Worm (Caenorhabditis elegans) whole organism, L2 larva: Measurements from ENCODE around the gene pgph-3.

ENCODE experiments used
- C34F6.9 ChIP-seq: fragments of 150-350 bp; optimal IDR thresholded peaks from 2 replicates; lab custom pipeline; 2014; ENCODE audit warnings: missing biosample characterization, missing genetic modification characterization
- F13H6.1 ChIP-seq: sonication (generic microtip); optimal IDR thresholded peaks from 2 replicates; lab custom pipeline; 2016; ENCODE audit warnings: missing genetic modification characterization, missing compliant biosample characterization
- R02D3.7 ChIP-seq: fragments of 150-350 bp; optimal IDR thresholded peaks from 2 replicates; lab custom pipeline; 2014; ENCODE audit warnings: missing biosample characterization, missing genetic modification characterization
- Y55F3AM.14 ChIP-seq: fragments of 200-800 bp; sonication (Bioruptor generic); optimal IDR thresholded peaks from 2 replicates; lab custom pipeline; 2018; ENCODE audit warnings: mild to moderate bottlenecking, missing genetic modification characterization, missing compliant biosample characterization
- alr-1 ChIP-seq: fragments of 150-350 bp; optimal IDR thresholded peaks from 2 replicates; lab custom pipeline; 2014; ENCODE audit warnings: missing biosample characterization, missing genetic modification characterization
- ama-1 ChIP-seq: fragments of 150-350 bp; optimal IDR thresholded peaks from 2 replicates; lab custom pipeline; 2018; ENCODE audit warnings: inconsistent platforms
- blmp-1 ChIP-seq: sonication (generic microtip); optimal IDR thresholded peaks from 2 replicates; lab custom pipeline; 2017; ENCODE audit warnings: missing genetic modification characterization, mild to moderate bottlenecking, missing compliant biosample characterization, antibody characterized with exemption, moderate library complexity; ENCODE audit not compliant: insufficient read depth
- ceh-16 ChIP-seq: fragments of 150-350 bp; optimal IDR thresholded peaks from 2 replicates; lab custom pipeline; 2014; ENCODE audit warnings: missing biosample characterization, missing genetic modification characterization
- ceh-82 ChIP-seq: fragments of 150-350 bp; optimal IDR thresholded peaks from 2 replicates; lab custom pipeline; 2014; ENCODE audit warnings: missing biosample characterization, missing genetic modification characterization
- crh-2 ChIP-seq: sonication (generic microtip); optimal IDR thresholded peaks from 2 replicates; lab custom pipeline; 2017; ENCODE audit warnings: missing biosample characterization, missing genetic modification characterization
- dmd-4 ChIP-seq: sonication (generic microtip); optimal IDR thresholded peaks from 2 replicates; lab custom pipeline; 2017; ENCODE audit warnings: missing biosample characterization, missing genetic modification characterization
- egl-27 ChIP-seq: sonication (generic microtip); optimal IDR thresholded peaks from 3 replicates; lab custom pipeline; 2017; ENCODE audit warnings: missing biosample characterization, missing genetic modification reagents, missing genetic modification characterization
- elt-1 ChIP-seq: fragments of 150-350 bp; optimal IDR thresholded peaks from 2 replicates; lab custom pipeline; 2014; ENCODE audit warnings: missing biosample characterization, missing genetic modification characterization
- elt-3 ChIP-seq: sonication (generic microtip); optimal IDR thresholded peaks from 2 replicates; lab custom pipeline; 2017; ENCODE audit warnings: missing biosample characterization, missing genetic modification characterization
- fos-1 ChIP-seq: fragments of 150-350 bp; optimal IDR thresholded peaks from 2 replicates; lab custom pipeline; 2014; ENCODE audit warnings: missing biosample characterization, missing genetic modification characterization
- lin-13 ChIP-seq: fragments of 150-350 bp; optimal IDR thresholded peaks from 2 replicates; lab custom pipeline; 2014; ENCODE audit warnings: missing biosample characterization, missing genetic modification reagents, missing genetic modification characterization
- lin-39 ChIP-seq: fragments of 150-350 bp; optimal IDR thresholded peaks from 2 replicates; lab custom pipeline; 2014; ENCODE audit warnings: missing biosample characterization, missing genetic modification reagents, missing genetic modification characterization
- lsy-2 ChIP-seq, 2 experiments: fragments of 150-350 bp in 1 of 2; sonication (generic microtip) in 1 of 2; optimal IDR thresholded peaks; 2 replicates each; lab custom pipeline; 2014 to 2017; ENCODE audit warnings: missing biosample characterization in 2 of 2, missing genetic modification characterization in 2 of 2
- mab-5 ChIP-seq: fragments of 150-350 bp; optimal IDR thresholded peaks from 2 replicates; lab custom pipeline; 2014; ENCODE audit warnings: missing biosample characterization, missing genetic modification characterization
- mbf-1 ChIP-seq: sonication (generic microtip); optimal IDR thresholded peaks from 2 replicates; lab custom pipeline; 2017; ENCODE audit warnings: missing biosample characterization, missing genetic modification characterization
- nhr-10 ChIP-seq: sonication (generic microtip); optimal IDR thresholded peaks from 2 replicates; lab custom pipeline; 2017; ENCODE audit warnings: missing biosample characterization, missing genetic modification characterization
- nhr-11 ChIP-seq: fragments of 150-350 bp; optimal IDR thresholded peaks from 2 replicates; lab custom pipeline; 2014; ENCODE audit warnings: missing biosample characterization, missing genetic modification characterization
- nhr-129 ChIP-seq: fragments of 150-350 bp; optimal IDR thresholded peaks from 2 replicates; lab custom pipeline; 2014; ENCODE audit warnings: missing biosample characterization, missing genetic modification characterization
- nhr-21 ChIP-seq: fragments of 150-350 bp; optimal IDR thresholded peaks from 2 replicates; lab custom pipeline; 2014; ENCODE audit warnings: missing biosample characterization, missing genetic modification characterization
- nhr-237 ChIP-seq: fragments of 150-350 bp; optimal IDR thresholded peaks from 2 replicates; lab custom pipeline; 2014; ENCODE audit warnings: missing biosample characterization, missing genetic modification characterization
- nhr-6 ChIP-seq: fragments of 150-350 bp; optimal IDR thresholded peaks from 2 replicates; lab custom pipeline; 2014; ENCODE audit warnings: missing biosample characterization, missing genetic modification characterization
- nhr-77 ChIP-seq: fragments of 150-350 bp; optimal IDR thresholded peaks from 2 replicates; lab custom pipeline; 2014; ENCODE audit warnings: missing biosample characterization, missing genetic modification characterization
- peb-1 ChIP-seq: fragments of 150-350 bp; optimal IDR thresholded peaks from 2 replicates; lab custom pipeline; 2014; ENCODE audit warnings: missing biosample characterization, missing genetic modification characterization
- skn-1 ChIP-seq: sonication (generic microtip); optimal IDR thresholded peaks from 2 replicates; lab custom pipeline; 2017; ENCODE audit warnings: missing biosample characterization, missing genetic modification characterization
- sma-3 ChIP-seq: sonication (generic microtip); optimal IDR thresholded peaks from 2 replicates; lab custom pipeline; 2016; ENCODE audit warnings: missing genetic modification reagents, missing genetic modification characterization, missing compliant biosample characterization
- snpc-4 ChIP-seq: fragments of 150-350 bp; optimal IDR thresholded peaks from 2 replicates; lab custom pipeline; 2014; ENCODE audit warnings: missing biosample characterization, missing genetic modification characterization
- unc-39 ChIP-seq: fragments of 150-350 bp; optimal IDR thresholded peaks from 2 replicates; lab custom pipeline; 2014; ENCODE audit warnings: missing biosample characterization, missing genetic modification characterization
- unc-55 ChIP-seq: fragments of 150-350 bp; sonication (generic microtip); optimal IDR thresholded peaks from 3 replicates; lab custom pipeline; 2014; ENCODE audit warnings: missing biosample characterization, missing genetic modification reagents, missing genetic modification characterization
- unc-62 ChIP-seq: fragments of 150-350 bp; optimal IDR thresholded peaks from 2 replicates; lab custom pipeline; 2014; ENCODE audit warnings: missing biosample characterization, missing genetic modification reagents, missing genetic modification characterization
- zag-1 ChIP-seq: fragments of 150-350 bp; optimal IDR thresholded peaks from 2 replicates; lab custom pipeline; 2014; ENCODE audit warnings: missing biosample characterization, missing genetic modification characterization
- ztf-1 ChIP-seq: fragments of 200-800 bp; sonication (Bioruptor generic); conservative IDR thresholded peaks from 2 replicates; pipeline ENCODE4 v1.3.6; 2022; ENCODE audit warnings: missing genetic modification characterization, missing compliant biosample characterization
- ztf-4 ChIP-seq: fragments of 150-350 bp; optimal IDR thresholded peaks from 2 replicates; lab custom pipeline; 2014; ENCODE audit warnings: missing biosample characterization, missing genetic modification characterization

The pgph-3 gene

ce11 chrV:5726463-5726862 is 37.2 kb downstream of the pgph-3 start, which contains the start of gene K09H11.4:
Gene K09H11.4 (minus strand): TSS chrV:5726563.
- TF ChIP-seq lsy-2 (tag; optimal IDR thresholded peaks at IDR 0.05; lab: Kevin White, UChicago) = no peak
- TF ChIP-seq nhr-21 = no peak
- no peak for TF ChIP-seq nhr-6
- TF ChIP-seq C34F6.9 (tag; lab: Kevin White, UChicago) = no peak
- no peak for TF ChIP-seq crh-2 (tag; lab: Kevin White, UChicago)
- TF ChIP-seq egl-27 (tag; lab: Kevin White, UChicago) = no peak
- TF ChIP-seq peb-1 (tag; lab: Kevin White, UChicago) = no peak
- no peak for TF ChIP-seq snpc-4 (tag; lab: Kevin White, UChicago)
- no peak for TF ChIP-seq blmp-1 (tag; lab: Kevin White, UChicago)
- no peak for TF ChIP-seq ztf-1 (GFP tag; lab: Robert Waterston, UW)
- TF ChIP-seq mbf-1 = no peak
- TF ChIP-seq nhr-129 (tag; lab: Kevin White, UChicago) = no peak
- no peak for TF ChIP-seq unc-39 (tag; lab: Kevin White, UChicago)
- no peak for TF ChIP-seq Y55F3AM.14 (GFP tag; lab: Kevin White, UChicago)
- TF ChIP-seq nhr-237 (tag; lab: Kevin White, UChicago) = no peak
- no peak for TF ChIP-seq unc-55 (GFP tag; lab: Kevin White, UChicago)
- TF ChIP-seq skn-1 (tag; lab: Kevin White, UChicago) = no peak
- no peak for TF ChIP-seq R02D3.7 (tag; lab: Kevin White, UChicago)

DNA sequence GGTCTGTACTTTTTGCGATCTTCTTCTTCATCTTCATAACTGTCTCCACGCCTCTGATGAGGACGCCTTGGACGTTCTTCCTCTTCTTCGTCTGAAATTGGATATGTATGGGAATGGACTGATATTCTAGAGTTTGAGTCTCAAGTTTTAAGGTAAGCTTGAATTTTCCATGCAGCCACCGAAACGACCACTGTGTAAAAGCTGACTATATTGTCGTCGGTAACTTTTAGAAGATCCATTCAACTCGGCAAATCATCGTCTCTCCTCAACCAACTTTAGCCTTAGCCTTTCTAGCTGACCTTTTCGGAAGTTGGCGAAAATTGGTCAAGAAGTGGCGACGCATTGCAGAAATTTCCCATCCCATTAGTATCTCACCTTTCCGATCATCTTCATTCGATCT is 39.3 kb downstream of the pgph-3 start:
- TF ChIP-seq blmp-1 (tag; lab: Kevin White, UChicago) (no peak), elt-1 (no peak), ama-1 (lab: Kevin White, UChicago) (no peak), peb-1 (tag; lab: Kevin White, UChicago) (no peak), sma-3 (GFP tag; lab: Kevin White, UChicago) (no peak), C34F6.9 (tag; lab: Kevin White, UChicago) (no peak), nhr-129 (tag; lab: Kevin White, UChicago) (no peak), R02D3.7 (tag; lab: Kevin White, UChicago) (no peak), fos-1 (no peak), nhr-237 (tag; lab: Kevin White, UChicago) (no peak)

ce11 chrV:5722093-5722492 is 41.6 kb downstream of the pgph-3 start:
- TF ChIP-seq lsy-2 (tag; optimal IDR thresholded peaks at IDR 0.05; lab: Kevin White, UChicago) (no peak), ztf-4 (tag; lab: Kevin White, UChicago) (no peak), unc-55 (GFP tag; lab: Kevin White, UChicago) (no peak), unc-39 (tag; lab: Kevin White, UChicago) (no peak), peb-1 (tag; lab: Kevin White, UChicago) (no peak), nhr-11 (tag; lab: Kevin White, UChicago) (no peak), elt-1 (no peak), C34F6.9 (tag; lab: Kevin White, UChicago) (no peak), dmd-4 (tag; lab: Kevin White, UChicago) (no peak), ceh-16 (no peak), egl-27 (tag; lab: Kevin White, UChicago) (no peak), mab-5 (tag; lab: Kevin White, UChicago) (no peak)

DNA sequence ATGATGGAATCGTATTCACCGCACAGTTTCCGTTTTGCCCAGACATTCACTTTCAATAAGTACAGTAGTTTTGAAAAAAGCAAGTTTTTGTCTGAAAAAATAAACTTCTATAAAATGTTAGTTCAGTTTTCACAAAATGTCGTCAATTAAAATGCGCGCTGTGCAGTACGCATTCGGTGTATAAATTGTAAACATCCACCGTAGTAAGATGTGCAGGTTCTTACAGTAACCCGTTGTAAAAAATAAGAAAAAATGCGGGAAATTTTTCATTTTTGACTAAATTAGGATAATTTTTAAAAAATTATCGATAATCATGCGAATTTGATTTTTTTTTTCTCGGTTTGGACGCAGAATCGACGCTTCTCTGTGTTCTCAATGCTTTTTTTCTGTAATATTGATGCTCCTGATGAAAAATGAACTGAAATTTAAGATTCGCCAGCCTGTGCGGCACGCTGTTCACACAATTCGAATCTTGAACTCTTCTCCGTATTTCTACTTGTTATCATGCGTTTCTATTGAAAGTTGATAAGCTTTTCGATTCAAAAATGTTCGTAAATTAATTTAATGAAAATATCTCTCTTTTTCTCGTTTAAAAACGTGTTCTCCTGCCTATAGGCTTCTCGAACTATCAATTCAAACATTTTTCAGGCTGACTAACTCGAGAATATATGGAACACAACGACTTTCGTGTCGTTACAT is 46.3 kb downstream of the pgph-3 start, which contains the start of gene rga-3:
Gene rga-3 (plus strand): TSS at position 649 of the 699 bp plus-strand sequence.
- TF ChIP-seq mbf-1 (no peak), F13H6.1 (tag; lab: Kevin White, UChicago) (no peak), ama-1 (lab: Kevin White, UChicago) (no peak), egl-27 (tag; lab: Kevin White, UChicago) (no peak), snpc-4 (tag; lab: Kevin White, UChicago) (no peak)

DNA sequence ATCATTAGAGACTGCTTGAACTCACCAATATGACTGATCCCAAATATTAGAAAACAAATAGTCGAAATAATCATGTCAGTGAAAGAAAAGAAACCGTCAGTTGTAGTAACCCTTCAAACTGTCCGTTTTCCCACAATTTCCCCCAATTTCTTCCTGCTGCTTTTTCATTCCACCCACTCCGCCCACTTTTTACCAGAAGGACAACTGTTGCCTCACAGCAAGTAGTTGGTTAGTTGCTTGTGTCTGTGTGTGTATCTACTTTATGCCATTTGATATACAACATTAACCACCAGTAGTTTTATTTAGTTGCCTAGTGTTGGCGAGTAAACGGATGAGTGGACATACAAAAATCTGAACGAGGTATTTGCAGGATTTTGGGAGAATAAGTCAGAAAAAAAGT is 47.1 kb downstream of the pgph-3 start, which contains the start of gene K09H11.9:
Gene K09H11.9 (minus strand): TSS at position 101 of the 400 bp plus-strand sequence.
- TF ChIP-seq lin-39 (no peak), zag-1 (tag; lab: Kevin White, UChicago) (no peak), ama-1 (lab: Kevin White, UChicago) (no peak), elt-3 (tag; lab: Kevin White, UChicago) (no peak), lin-13 (GFP tag; lab: Kevin White, UChicago) (no peak), egl-27 (tag; lab: Kevin White, UChicago) (no peak), alr-1 (tag; lab: Kevin White, UChicago) (no peak), nhr-10 (tag; lab: Kevin White, UChicago) (no peak), ceh-16 (no peak), lsy-2 (tag; optimal IDR thresholded peaks at IDR 0.05; lab: Kevin White, UChicago) (no peak), nhr-11 (tag; lab: Kevin White, UChicago) (no peak), Y55F3AM.14 (GFP tag; lab: Kevin White, UChicago) (no peak), elt-1 (no peak), nhr-77 (tag; lab: Kevin White, UChicago) (no peak), sma-3 (GFP tag; lab: Kevin White, UChicago) (no peak), ceh-82 (tag; lab: Kevin White, UChicago) (no peak), nhr-6 (no peak), unc-62 (GFP tag; lab: Kevin White, UChicago) (no peak)
- TF ChIP-seq, all 48 proteins: peak for 0
